Worm (Caenorhabditis elegans): ENCODE results near the gene ant-1.1.

Gene ant-1.1

DNA sequence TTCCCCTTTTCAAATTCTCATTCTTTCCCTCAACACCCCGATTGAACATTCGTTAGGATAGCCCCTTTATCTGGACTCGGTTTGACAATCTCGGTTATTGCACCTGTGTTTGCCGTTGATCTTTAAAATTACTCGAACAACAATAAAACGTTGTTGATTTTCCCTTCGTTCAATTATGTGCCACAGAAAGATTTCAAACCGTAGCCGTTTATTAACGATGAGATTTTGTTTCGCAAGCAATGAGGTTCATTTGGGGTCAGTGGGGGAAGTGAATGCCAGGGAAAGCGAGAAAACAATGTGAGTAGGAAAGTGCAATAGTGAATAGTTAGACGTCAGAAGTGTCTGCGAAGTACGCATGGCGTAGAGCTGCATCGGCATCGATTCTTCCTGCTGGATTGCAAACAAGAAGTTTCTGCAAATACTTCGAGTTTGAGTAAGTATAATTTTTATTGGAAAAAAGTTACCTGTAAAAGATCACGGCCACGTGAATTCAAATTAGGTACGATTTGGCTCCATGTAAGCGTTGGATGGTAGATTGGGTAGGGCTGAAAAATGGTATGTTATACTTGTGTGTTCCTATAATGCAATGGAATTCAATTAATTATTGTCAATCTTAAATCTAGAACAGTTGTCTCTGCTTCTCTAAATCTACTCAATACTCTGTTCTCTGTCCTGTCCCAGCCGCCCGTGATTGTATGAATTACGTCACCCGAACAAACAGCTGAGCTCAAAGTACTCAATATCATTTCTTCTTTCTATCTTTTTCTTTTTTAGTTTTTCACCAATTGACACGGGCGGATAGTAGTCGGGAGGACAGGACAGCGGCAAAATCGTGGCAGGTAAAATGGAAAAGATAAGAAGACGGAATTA is 1.8 kb downstream of the ant-1.1 start, which contains the start of gene kel-3 (continued):
- TF ChIP-seq aha-1 (tag) (peak; percentile 91), unc-130 (GFP tag; optimal IDR thresholded peaks at IDR 0.05) (peak; percentile 89), pqm-1 (tag; optimal IDR thresholded peaks at IDR 0.05) (peak; percentile 93), dpl-1 (GFP tag; optimal IDR thresholded peaks at IDR 0.05) (peak; percentile 7), cey-2 (tag; optimal IDR thresholded peaks at IDR 0.05; ENCODE audit: borderline replicate concordance, insufficient read depth) (peak; percentile 63), lin-1 (GFP tag; IDR thresholded peaks at IDR 0.05) (peak; percentile 81), nhr-6 (tag; optimal IDR thresholded peaks at IDR 0.05) (peak; percentile 85), zag-1 (tag; optimal IDR thresholded peaks at IDR 0.05) (no peak), hif-1 (tag; optimal IDR thresholded peaks at IDR 0.05) (peak in 1 of 2 experiments; percentile 47), egl-43 (GFP tag; IDR thresholded peaks at IDR 0.05) (peak; percentile 70), nhr-42 (GFP tag; IDR thresholded peaks at IDR 0.05) (peak; percentile 86), tra-1 (GFP tag; IDR thresholded peaks at IDR 0.05) (peak; percentile 70), T26A8.4 (GFP tag; IDR thresholded peaks at IDR 0.05) (peak; percentile 93), unc-62 (GFP tag; optimal IDR thresholded peaks at IDR 0.05 in 1 of 2) (peak in 1 of 2 experiments; percentile 91), unc-62 (tag; optimal IDR thresholded peaks at IDR 0.05) (no peak), nhr-102 (tag; optimal IDR thresholded peaks at IDR 0.05) (peak; percentile 90), madf-9 (GFP tag; conservative IDR thresholded peaks at IDR 0.05) (peak; percentile 9), lin-38 (GFP tag; IDR thresholded peaks at IDR 0.05) (peak; percentile 80), T20F7.1 (GFP tag; optimal IDR thresholded peaks at IDR 0.05) (peak; percentile 65), hlh-30 (tag; optimal IDR thresholded peaks at IDR 0.05; ENCODE audit: insufficient read depth) (peak; percentile 76), Y105C5A.15 (GFP tag; IDR thresholded peaks at IDR 0.05) (peak; percentile 83), lsy-2 (tag; optimal IDR thresholded peaks at IDR 0.05) (peak; percentile 63 to 86), Y5F2A.4 (GFP tag; optimal IDR thresholded peaks at IDR 0.05) (peak; percentile 78), madf-5 (GFP tag; IDR thresholded peaks at IDR 0.05) (peak in 1 of 2 experiments; percentile 81; a peak in 2 of 4 replicates), saeg-2 (GFP tag; IDR thresholded peaks at IDR 0.05) (peak; percentile 62; the same call in 1 of the 2 replicates), nhr-11 (tag; optimal IDR thresholded peaks at IDR 0.05) (peak; percentile 74), ceh-20 (GFP tag; IDR thresholded peaks at IDR 0.05) (peak; percentile 19), dmd-9 (GFP tag; IDR thresholded peaks at IDR 0.05) (peak; percentile 67), lir-3 (tag; optimal IDR thresholded peaks at IDR 0.05) (peak; percentile 7), daf-16 (GFP tag; optimal IDR thresholded peaks at IDR 0.05) (peak; percentile 50 to 61), daf-16 (tag; optimal IDR thresholded peaks at IDR 0.05) (peak; percentile 79), nhr-10 (tag; optimal IDR thresholded peaks at IDR 0.05) (peak; percentile 69), duxl-1 (tag; optimal IDR thresholded peaks at IDR 0.05; ENCODE audit: poor library complexity) (peak; percentile 84), zip-11 (GFP tag; IDR thresholded peaks at IDR 0.05) (0 out of 2 replicates have a peak, but pooled peaks have one; percentile 17), nhr-237 (tag; optimal IDR thresholded peaks at IDR 0.05) (peak; percentile 63), ama-1 (optimal IDR thresholded peaks at IDR 0.05) (peak; percentile 99), ZK337.2 (GFP tag; IDR thresholded peaks at IDR 0.05) (no peak), lin-13 (GFP tag; optimal IDR thresholded peaks at IDR 0.05) (peak; percentile 82), ztf-11 (tag; optimal IDR thresholded peaks at IDR 0.05) (no peak), fos-1 (tag; optimal IDR thresholded peaks at IDR 0.05) (peak; percentile 41), gei-8 (GFP tag; optimal IDR thresholded peaks at IDR 0.05) (peak; percentile 88), pha-4 (GFP tag; IDR thresholded peaks at IDR 0.05) (peak; percentile 77; the same call in 1 of the 2 replicates), pha-4 (tag; optimal IDR thresholded peaks at IDR 0.05) (peak; percentile 18), mep-1 (tag; optimal IDR thresholded peaks at IDR 0.05) (peak; percentile 88), F49E8.2 (tag; optimal IDR thresholded peaks at IDR 0.05; ENCODE audit: borderline replicate concordance) (peak; percentile 92), dve-1 (tag; optimal IDR thresholded peaks at IDR 0.05; ENCODE audit: insufficient read depth) (peak; percentile 98), sdz-12 (GFP tag; optimal IDR thresholded peaks at IDR 0.05) (peak; percentile 97)
